Worm (Caenorhabditis elegans) whole organism, late embryonic: ENCODE measurements around the gene eif-3.L.
"Not testable (repeated sequence)": the region's sequence is repeated elsewhere in the genome, so short reads cannot be mapped to it uniquely, and the experiment has no call there.

Experiments
- C38D4.7 ChIP-seq: fragments of 200-800 bp; sonication (Bioruptor generic); optimal IDR thresholded peaks from 2 replicates; lab custom pipeline; 2018; ENCODE audit warnings: mild to moderate bottlenecking, missing genetic modification characterization, moderate library complexity, missing compliant biosample characterization
- K02D7.2 ChIP-seq: sonication (generic microtip); optimal IDR thresholded peaks from 2 replicates; lab custom pipeline; 2017; ENCODE audit warnings: mild to moderate bottlenecking, missing genetic modification characterization, missing compliant biosample characterization
- K09A11.1 ChIP-seq: sonication (generic microtip); optimal IDR thresholded peaks from 2 replicates; lab custom pipeline; 2017; ENCODE audit warnings: antibody characterized with exemption, mild to moderate bottlenecking, missing genetic modification characterization, missing compliant biosample characterization; ENCODE audit not compliant: insufficient read depth
- Y22D7AL.16 ChIP-seq: sonication (generic microtip); optimal IDR thresholded peaks from 2 replicates; lab custom pipeline; 2016; ENCODE audit warnings: missing genetic modification characterization, missing compliant biosample characterization
- ahr-1 ChIP-seq: sonication (generic microtip); optimal IDR thresholded peaks from 2 replicates; lab custom pipeline; 2016; ENCODE audit warnings: missing genetic modification characterization, missing compliant biosample characterization
- ceh-14 ChIP-seq: sonication (generic microtip); optimal IDR thresholded peaks from 2 replicates; lab custom pipeline; 2016; ENCODE audit warnings: missing genotype, missing genetic modification characterization, missing compliant biosample characterization
- ceh-18 ChIP-seq: sonication (generic microtip); optimal IDR thresholded peaks from 2 replicates; lab custom pipeline; 2016; ENCODE audit warnings: missing genetic modification characterization, missing compliant biosample characterization
- ceh-19 ChIP-seq: fragments of 200-800 bp; sonication (Bioruptor generic); optimal IDR thresholded peaks from 2 replicates; lab custom pipeline; 2018; ENCODE audit warnings: mild to moderate bottlenecking, missing genetic modification characterization, missing compliant biosample characterization
- ceh-2 ChIP-seq: sonication (generic microtip); optimal IDR thresholded peaks from 2 replicates; lab custom pipeline; 2016; ENCODE audit warnings: missing genotype, missing genetic modification characterization, missing compliant biosample characterization
- ceh-22 ChIP-seq: sonication (generic microtip); optimal IDR thresholded peaks from 2 replicates; lab custom pipeline; 2017; ENCODE audit warnings: missing biosample characterization, missing genetic modification characterization
- ceh-24 ChIP-seq: sonication (generic microtip); optimal IDR thresholded peaks from 2 replicates; lab custom pipeline; 2016; ENCODE audit warnings: mild to moderate bottlenecking, missing genetic modification characterization, missing compliant biosample characterization
- ceh-31 ChIP-seq: sonication (generic microtip); optimal IDR thresholded peaks from 2 replicates; lab custom pipeline; 2016; ENCODE audit warnings: missing genetic modification characterization, missing compliant biosample characterization
- ceh-34 ChIP-seq: sonication (generic microtip); optimal IDR thresholded peaks from 2 replicates; lab custom pipeline; 2016; ENCODE audit warnings: mild to moderate bottlenecking, missing genetic modification characterization, missing compliant biosample characterization
- ceh-6 ChIP-seq: fragments of 200-800 bp; sonication (Bioruptor generic); optimal IDR thresholded peaks from 2 replicates; lab custom pipeline; 2018; ENCODE audit warnings: mild to moderate bottlenecking, missing genetic modification characterization, missing compliant biosample characterization
- dmd-4 ChIP-seq: sonication (generic microtip); optimal IDR thresholded peaks from 2 replicates; lab custom pipeline; 2016; ENCODE audit warnings: borderline replicate concordance, missing genetic modification characterization, missing compliant biosample characterization
- elt-4 ChIP-seq: sonication (generic microtip); optimal IDR thresholded peaks from 2 replicates; lab custom pipeline; 2016; ENCODE audit warnings: missing genetic modification characterization, missing compliant biosample characterization
- eyg-1 ChIP-seq: sonication (generic microtip); optimal IDR thresholded peaks from 2 replicates; lab custom pipeline; 2016; ENCODE audit warnings: missing genotype, missing genetic modification characterization, missing compliant biosample characterization
- fkh-10 ChIP-seq: fragments of 150-350 bp; optimal IDR thresholded peaks from 2 replicates; lab custom pipeline; 2014; ENCODE audit warnings: missing biosample characterization, missing genetic modification reagents, missing genetic modification characterization
- fkh-6 ChIP-seq: sonication (generic microtip); optimal IDR thresholded peaks from 2 replicates; lab custom pipeline; 2016; ENCODE audit warnings: missing genetic modification characterization, missing compliant biosample characterization
- hlh-13 ChIP-seq: fragments of 200-800 bp; sonication (Bioruptor generic); optimal IDR thresholded peaks from 2 replicates; lab custom pipeline; 2018; ENCODE audit warnings: mild to moderate bottlenecking, missing genetic modification characterization, missing compliant biosample characterization
- hlh-15 ChIP-seq: sonication (generic microtip); optimal IDR thresholded peaks from 2 replicates; lab custom pipeline; 2016; ENCODE audit warnings: missing genetic modification characterization, missing compliant biosample characterization
- hlh-30 ChIP-seq: sonication (generic microtip); optimal IDR thresholded peaks from 2 replicates; lab custom pipeline; 2017; ENCODE audit warnings: antibody characterized with exemption, missing genetic modification characterization, missing compliant biosample characterization; ENCODE audit not compliant: insufficient read depth
- lim-6 ChIP-seq: sonication (generic microtip); optimal IDR thresholded peaks from 2 replicates; lab custom pipeline; 2016; ENCODE audit warnings: missing genetic modification characterization, missing compliant biosample characterization
- lin-11 ChIP-seq: fragments of 200-800 bp; sonication (Bioruptor generic); optimal IDR thresholded peaks from 2 replicates; lab custom pipeline; 2018; ENCODE audit warnings: mild to moderate bottlenecking, missing genetic modification characterization, missing compliant biosample characterization
- nfya-1 ChIP-seq: sonication (generic microtip); optimal IDR thresholded peaks from 2 replicates; lab custom pipeline; 2017; ENCODE audit warnings: missing genetic modification characterization, mild to moderate bottlenecking, missing compliant biosample characterization, antibody characterized with exemption, moderate library complexity
- nhr-11 ChIP-seq: fragments of 150-350 bp; optimal IDR thresholded peaks from 2 replicates; lab custom pipeline; 2014; ENCODE audit warnings: missing biosample characterization, missing genetic modification characterization
- npax-4 ChIP-seq: sonication (generic microtip); optimal IDR thresholded peaks from 2 replicates; lab custom pipeline; 2016; ENCODE audit warnings: missing genetic modification characterization, missing compliant biosample characterization
- pat-9 ChIP-seq: fragments of 200-800 bp; sonication (Bioruptor generic); optimal IDR thresholded peaks from 2 replicates; lab custom pipeline; 2018; ENCODE audit warnings: mild to moderate bottlenecking, missing genetic modification characterization, moderate library complexity, missing compliant biosample characterization
- pax-1 ChIP-seq: fragments of 150-350 bp; optimal IDR thresholded peaks from 2 replicates; lab custom pipeline; 2014; ENCODE audit warnings: missing biosample characterization, missing genetic modification characterization
- pha-2 ChIP-seq: sonication (generic microtip); optimal IDR thresholded peaks from 2 replicates; lab custom pipeline; 2017; ENCODE audit warnings: mild to moderate bottlenecking, missing genetic modification characterization, missing compliant biosample characterization
- pqm-1 ChIP-seq: sonication (generic microtip); optimal IDR thresholded peaks from 2 replicates; lab custom pipeline; 2016; ENCODE audit warnings: missing genetic modification characterization, missing compliant biosample characterization
- ref-2 ChIP-seq: sonication (generic microtip); optimal IDR thresholded peaks from 2 replicates; lab custom pipeline; 2016; ENCODE audit warnings: missing genetic modification characterization, missing compliant biosample characterization
- tbx-2 ChIP-seq: sonication (generic microtip); optimal IDR thresholded peaks from 2 replicates; lab custom pipeline; 2016; ENCODE audit warnings: missing genetic modification characterization, missing compliant biosample characterization
- tbx-7 ChIP-seq: sonication (generic microtip); optimal IDR thresholded peaks from 2 replicates; lab custom pipeline; 2016; ENCODE audit warnings: missing genotype, missing genetic modification characterization, missing compliant biosample characterization
- ttx-3 ChIP-seq: sonication (generic microtip); optimal IDR thresholded peaks from 2 replicates; lab custom pipeline; 2016; ENCODE audit warnings: missing genetic modification reagents, missing genetic modification characterization, missing compliant biosample characterization
- zip-5 ChIP-seq: sonication (generic microtip); optimal IDR thresholded peaks from 2 replicates; lab custom pipeline; 2016; ENCODE audit warnings: missing genetic modification characterization, missing compliant biosample characterization

The eif-3.L gene

DNA sequence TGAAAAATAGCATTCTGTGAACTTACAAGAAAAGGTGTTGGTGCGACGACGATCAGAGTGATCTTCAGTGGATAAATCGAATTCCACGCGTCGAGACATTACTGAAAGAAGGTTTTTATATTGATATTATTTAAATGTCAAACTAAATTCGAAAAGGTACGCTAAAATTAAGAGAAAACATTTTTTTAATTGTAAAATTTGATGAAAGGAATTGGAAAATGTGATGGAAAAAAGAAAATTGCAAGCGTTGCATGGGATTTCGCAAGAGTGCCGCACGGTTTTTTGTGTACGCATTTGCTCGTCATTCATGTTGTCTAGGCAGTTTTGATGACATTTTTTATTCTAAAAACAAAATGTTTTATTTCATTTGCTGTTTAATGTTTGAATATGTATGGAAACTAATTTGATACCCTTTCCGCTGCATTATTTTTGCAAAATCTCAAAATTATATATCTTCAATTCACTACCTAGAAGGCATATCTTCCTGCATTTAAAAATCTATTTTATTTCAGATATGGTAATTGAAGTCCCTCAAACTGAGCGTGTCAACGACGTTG is at the start of gene eif-3.L, which contains the start of gene npl-4.2:
eif-3.L (minus strand) TSS at position 101 of the 557 bp plus-strand sequence.
npl-4.2 (plus strand) TSS at position 507 of the 557 bp plus-strand sequence.
- TF ChIP-seq hlh-13; ceh-6 (GFP tag; lab: Kevin White, UChicago); ceh-34 (tag; lab: Kevin White, UChicago): not testable (repeated sequence)

DNA sequence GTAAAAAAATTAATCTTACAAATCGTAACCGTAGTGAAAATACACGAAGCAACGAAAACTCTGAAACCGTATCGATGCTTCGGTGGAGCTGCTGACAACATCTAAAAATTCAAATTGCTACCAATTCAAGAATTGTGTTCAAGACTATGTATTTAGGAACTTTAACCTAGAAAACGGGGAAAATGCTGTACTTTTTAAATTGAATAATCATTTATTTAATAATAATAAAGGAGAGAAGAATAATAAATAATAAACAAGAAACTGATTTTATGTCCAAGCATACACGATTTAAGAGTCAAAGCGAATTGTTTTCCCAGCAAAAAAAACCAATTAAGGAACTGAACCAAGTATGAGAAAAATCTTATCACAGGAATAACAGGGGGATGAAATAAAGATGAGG is 47.3 kb upstream of the eif-3.L start, which contains the start of gene C25H3.17:
C25H3.17 (minus strand) TSS at position 101 of the 400 bp plus-strand sequence.
- TF ChIP-seq hlh-15 (tag; lab: Kevin White, UChicago) (no peak), fkh-10 (GFP tag; lab: Kevin White, UChicago) (no peak), ceh-14 (tag; lab: Kevin White, UChicago) (no peak), lim-6 (tag; lab: Kevin White, UChicago) (no peak), fkh-6 (tag; lab: Kevin White, UChicago) (no peak), ahr-1 (tag; lab: Kevin White, UChicago) (no peak), K09A11.1 (tag; lab: Kevin White, UChicago) (no peak), hlh-13 (no peak), ceh-22 (tag; lab: Kevin White, UChicago) (no peak), ceh-34 (tag; lab: Kevin White, UChicago) (no peak), ceh-24 (tag; lab: Kevin White, UChicago) (no peak), nhr-11 (tag; lab: Kevin White, UChicago) (no peak), Y22D7AL.16 (tag; lab: Kevin White, UChicago) (no peak), nfya-1 (tag; lab: Kevin White, UChicago) (no peak), ceh-2 (tag; lab: Kevin White, UChicago) (no peak), K02D7.2 (tag; lab: Kevin White, UChicago) (no peak), pha-2 (no peak), ceh-19 (no peak)
- TF ChIP-seq, all 69 proteins: peak for 0

DNA sequence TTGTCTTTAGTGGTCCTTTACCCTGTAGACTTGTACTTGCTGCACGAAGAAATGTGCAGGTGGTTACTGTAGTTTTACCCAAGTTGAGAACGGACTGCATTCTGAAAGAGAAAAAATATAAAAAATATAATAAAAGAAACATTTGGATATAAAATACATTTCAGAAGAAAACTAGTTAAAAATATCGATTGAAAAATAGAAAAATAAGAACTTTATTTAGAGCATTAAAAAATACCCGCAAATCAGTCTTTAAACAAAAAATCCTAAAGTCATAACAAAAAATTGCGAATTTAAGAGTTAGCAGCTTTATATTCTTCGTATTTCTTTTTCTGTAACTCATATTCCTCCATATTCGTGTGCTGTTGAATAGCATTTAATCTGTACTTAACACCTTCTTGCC is 46.5 kb upstream of the eif-3.L start, which contains the start of gene C25H3.7:
C25H3.7 (minus strand) TSS at position 101 of the 400 bp plus-strand sequence.
- TF ChIP-seq ahr-1 (tag; lab: Kevin White, UChicago): no peak
- TF ChIP-seq, all 69 proteins: peak for 0

DNA sequence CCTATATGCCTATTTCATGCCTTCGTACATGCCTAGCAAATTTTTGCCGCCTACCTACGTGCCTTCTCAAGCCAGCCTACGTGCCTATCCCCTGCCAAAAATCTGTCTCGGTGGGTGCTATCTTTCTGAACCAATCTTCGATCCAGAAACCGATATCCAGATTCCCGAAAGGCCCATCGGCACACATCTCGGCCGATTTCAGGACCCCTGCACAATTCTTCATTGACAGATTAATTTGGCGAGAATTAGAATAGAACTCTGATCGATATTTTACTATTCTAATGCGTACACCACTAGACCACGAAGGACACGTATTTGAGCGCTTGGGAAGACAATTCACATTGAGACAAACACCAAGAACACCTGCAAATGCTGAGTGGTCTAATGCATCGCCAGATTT is 45.3 kb upstream of the eif-3.L start:
- TF ChIP-seq lim-6 (tag; lab: Kevin White, UChicago) (no peak), pat-9 (no peak), pax-1 (no peak), ceh-18 (tag; lab: Kevin White, UChicago) (no peak), dmd-4 (no peak), pqm-1 (tag; lab: Kevin White, UChicago) (no peak), elt-4 (no peak), ceh-2 (tag; lab: Kevin White, UChicago) (no peak), tbx-2 (tag; lab: Kevin White, UChicago) (no peak), npax-4 (tag; lab: Kevin White, UChicago) (no peak), ceh-31 (no peak)

DNA sequence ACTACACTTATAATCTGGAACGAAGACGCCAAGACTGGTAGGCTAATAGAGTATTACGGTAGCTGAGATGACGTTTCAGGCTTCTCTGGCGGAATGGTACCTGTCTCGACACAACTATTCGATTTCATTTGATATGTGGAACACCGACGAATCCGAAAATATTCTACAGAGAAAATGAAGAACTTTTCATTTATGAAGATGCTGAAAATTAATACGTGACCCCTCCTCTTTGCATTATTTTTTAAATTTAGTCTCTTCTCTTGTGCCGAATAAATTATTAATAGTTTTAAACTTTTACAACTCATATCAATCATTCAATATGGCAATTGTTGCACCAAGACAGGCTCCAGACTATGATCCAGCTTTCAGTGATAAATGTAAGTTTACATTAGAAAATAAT is 43.7 kb upstream of the eif-3.L start, which contains the start of gene C25H3.16:
C25H3.16 (plus strand) TSS at position 301 of the 400 bp plus-strand sequence.
- TF ChIP-seq ceh-24 (tag; lab: Kevin White, UChicago) (no peak), ceh-6 (GFP tag; lab: Kevin White, UChicago) (no peak), tbx-7 (tag; lab: Kevin White, UChicago) (no peak), zip-5 (no peak), eyg-1 (tag; lab: Kevin White, UChicago) (no peak), C38D4.7 (GFP tag; lab: Kevin White, UChicago) (no peak), ttx-3 (tag; lab: Kevin White, UChicago) (no peak), hlh-30 (tag; lab: Kevin White, UChicago) (no peak), ref-2 (tag; lab: Kevin White, UChicago) (no peak), ceh-2 (tag; lab: Kevin White, UChicago) (no peak), lin-11 (tag; lab: Kevin White, UChicago) (no peak)
